Worm (Caenorhabditis elegans): ENCODE measurements around the gene Y39G8B.2.

DNA sequence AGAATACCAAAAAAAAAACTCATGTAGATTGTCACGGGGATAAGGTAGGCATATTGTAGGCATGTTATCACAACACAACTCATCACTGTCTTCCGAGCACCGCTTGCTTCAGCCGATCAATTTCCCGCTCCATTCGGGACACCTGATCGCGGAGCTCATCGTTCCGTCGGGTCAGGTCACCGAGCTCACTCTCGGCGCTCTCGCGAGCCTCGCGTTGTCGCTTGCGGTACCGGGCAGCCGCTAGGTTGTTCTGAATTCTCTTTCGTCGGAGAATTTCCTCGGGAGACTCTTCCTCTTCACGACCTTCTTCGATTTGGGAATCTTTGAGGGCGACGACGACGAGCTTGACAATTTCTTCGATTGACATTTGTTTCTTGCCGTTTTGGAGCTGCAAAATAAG lies 24.0 kb downstream of the Y39G8B.2 start:
- TF ChIP-seq ZK546.5 (tag; optimal IDR thresholded peaks at IDR 0.05) (no peak), lsy-2 (tag; optimal IDR thresholded peaks at IDR 0.05) (no peak), fkh-10 (GFP tag; optimal IDR thresholded peaks at IDR 0.05) (no peak), F10B5.3 (tag; optimal IDR thresholded peaks at IDR 0.05) (no peak), ceh-20 (GFP tag; IDR thresholded peaks at IDR 0.05) (no peak), tra-1 (GFP tag; IDR thresholded peaks at IDR 0.05) (no peak)
